Worm (Caenorhabditis elegans) whole organism, L1 larva: ENCODE measurements around the gene nep-1.

Experiments
- alr-1 ChIP-seq: fragments of 200-800 bp; sonication (Bioruptor generic); optimal IDR thresholded peaks from 2 replicates; lab custom pipeline; 2018; ENCODE audit warnings: borderline replicate concordance, mild to moderate bottlenecking, missing genetic modification characterization, missing compliant biosample characterization
- egl-13 ChIP-seq: sonication (generic microtip); optimal IDR thresholded peaks from 2 replicates; lab custom pipeline; 2016; ENCODE audit warnings: missing genotype, missing genetic modification reagents, missing genetic modification characterization, missing compliant biosample characterization
- lin-39 ChIP-seq: fragments of 150-350 bp; optimal IDR thresholded peaks from 2 replicates; lab custom pipeline; 2014; ENCODE audit warnings: missing biosample characterization, missing genetic modification reagents, missing genetic modification characterization
- nhr-28 ChIP-seq: fragments of 150-350 bp; optimal IDR thresholded peaks from 2 replicates; lab custom pipeline; 2014; ENCODE audit warnings: missing biosample characterization, missing genetic modification characterization
- nhr-47 ChIP-seq: sonication (generic microtip); optimal IDR thresholded peaks from 2 replicates; lab custom pipeline; 2016; ENCODE audit warnings: mild to moderate bottlenecking, missing genetic modification characterization, moderate library complexity, missing compliant biosample characterization
- skn-1 ChIP-seq: fragments of 150-350 bp; optimal IDR thresholded peaks from 2 replicates; lab custom pipeline; 2014; ENCODE audit warnings: missing biosample characterization, missing genetic modification characterization
- snpc-4 ChIP-seq: fragments of 150-350 bp; optimal IDR thresholded peaks from 2 replicates; lab custom pipeline; 2014; ENCODE audit warnings: missing biosample characterization, missing genetic modification characterization
- zag-1 ChIP-seq: fragments of 150-350 bp; optimal IDR thresholded peaks from 2 replicates; lab custom pipeline; 2014; ENCODE audit warnings: missing biosample characterization, missing genetic modification characterization

DNA sequence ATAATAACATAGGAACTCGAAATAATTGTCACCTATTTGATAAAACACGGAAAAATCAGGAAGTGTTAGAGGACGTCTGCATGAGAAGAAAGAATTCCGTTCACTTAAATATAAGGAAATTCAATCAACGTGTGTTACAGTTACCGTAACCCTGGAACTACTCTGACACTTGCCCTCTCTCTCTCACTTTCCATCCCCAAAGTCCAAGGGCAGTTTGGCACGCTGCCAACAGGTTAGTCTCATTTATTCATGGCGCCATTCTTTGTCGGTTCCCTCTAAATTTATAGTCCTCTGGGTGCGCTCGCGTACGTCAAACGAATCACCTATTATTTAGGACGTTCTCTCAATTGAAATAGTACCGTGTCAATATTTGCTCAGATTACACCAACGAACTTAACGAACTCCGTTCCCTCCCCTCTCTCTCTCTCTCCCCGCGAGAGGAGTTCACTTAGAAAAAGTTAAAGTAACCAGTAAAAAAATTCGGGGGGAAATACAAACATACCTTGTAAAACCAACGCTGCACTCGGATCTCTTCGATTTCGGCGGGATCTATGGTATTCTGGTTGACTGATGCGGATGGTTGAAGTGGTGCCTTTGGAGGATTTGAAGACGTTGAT is 36.2 kb downstream of the nep-1 start:
- TF ChIP-seq nhr-47 (no peak), zag-1 (no peak), alr-1 (tag; lab: Kevin White, UChicago) (no peak), egl-13 (tag; lab: Kevin White, UChicago) (no peak), skn-1 (tag; lab: Kevin White, UChicago) (no peak), snpc-4 (tag; lab: Kevin White, UChicago) (no peak), nhr-28 (tag; lab: Kevin White, UChicago) (no peak), lin-39 (no peak)
